Worm (Caenorhabditis elegans) whole organism, early embryonic: ENCODE data around the gene lipl-7.

Source experiments
- ama-1 ChIP-seq: fragments of 150-350 bp; optimal IDR thresholded peaks from 2 replicates; lab custom pipeline; 2014
- ceh-13 ChIP-seq: fragments of 200-800 bp; sonication (Bioruptor generic); optimal IDR thresholded peaks from 2 replicates; lab custom pipeline; 2018; ENCODE audit warnings: mild to moderate bottlenecking, missing genetic modification characterization, missing compliant biosample characterization
- flt-1 ChIP-seq: fragments of 200-800 bp; sonication (Bioruptor generic); IDR thresholded peaks from 2 replicates; pipeline ENCODE4 v1.3.6; 2022; ENCODE audit warnings: missing genetic modification characterization, missing compliant biosample characterization
- hmg-4 ChIP-seq: fragments of 200-800 bp; sonication (Bioruptor generic); optimal IDR thresholded peaks from 2 replicates; lab custom pipeline; 2018; ENCODE audit warnings: mild to moderate bottlenecking, missing genetic modification characterization, missing compliant biosample characterization
- pes-1 ChIP-seq: fragments of 200-800 bp; sonication (Bioruptor generic); IDR thresholded peaks from 2 replicates; pipeline ENCODE4 v1.3.6; 2022; ENCODE audit warnings: missing genetic modification reagents, missing genetic modification characterization, missing compliant biosample characterization
- sea-1 ChIP-seq: fragments of 200-800 bp; sonication (Bioruptor generic); conservative IDR thresholded peaks from 2 replicates; pipeline ENCODE4 v1.3.6; 2022; ENCODE audit warnings: missing genetic modification characterization, missing compliant biosample characterization
- tbx-11 ChIP-seq: fragments of 200-800 bp; sonication (Bioruptor generic); IDR thresholded peaks from 2 replicates; pipeline ENCODE4 v1.3.6; 2022; ENCODE audit warnings: missing genetic modification characterization, missing compliant biosample characterization
- tbx-37 ChIP-seq: fragments of 200-800 bp; sonication (Bioruptor generic); conservative IDR thresholded peaks from 2 replicates; pipeline ENCODE4 v1.3.6; 2022; ENCODE audit warnings: missing genetic modification reagents, missing genetic modification characterization, missing compliant biosample characterization
- tra-4 ChIP-seq: sonication (generic microtip); optimal IDR thresholded peaks from 2 replicates; lab custom pipeline; 2017; ENCODE audit warnings: missing genetic modification characterization, missing compliant biosample characterization

DNA sequence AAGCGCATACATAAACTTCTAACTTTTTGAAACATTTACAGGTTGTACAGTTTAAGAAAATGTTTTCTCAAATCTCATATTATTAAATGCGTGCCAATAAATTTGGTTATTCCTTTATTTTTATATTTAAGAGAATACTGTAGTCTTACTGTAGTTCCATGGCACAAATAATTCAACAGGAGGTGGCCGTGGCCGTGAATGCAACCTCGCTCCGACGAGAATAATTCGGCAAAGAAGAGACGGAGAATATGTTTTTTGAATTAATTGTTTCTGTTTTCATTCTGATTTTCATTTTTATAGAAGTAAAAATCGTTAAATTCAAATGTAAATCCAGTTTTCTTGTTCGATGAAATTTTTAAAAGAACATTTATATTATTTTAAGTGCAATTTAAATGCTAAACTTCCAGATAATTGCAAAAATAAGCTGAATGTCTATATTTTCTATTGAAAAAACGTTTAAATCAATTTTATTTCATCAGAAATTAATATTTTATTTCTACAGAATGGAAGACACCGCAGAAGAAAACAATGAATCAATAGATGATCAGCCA is 44.2 kb downstream of the lipl-7 start, which contains the start of gene gon-4:
- TF ChIP-seq ama-1 (lab: Kevin White, UChicago) (no peak), pes-1 (GFP tag; lab: Robert Waterston, UW) (no peak), tbx-37 (no peak), ceh-13 (GFP tag; lab: Kevin White, UChicago) (no peak), flt-1 (no peak), tbx-11 (GFP tag; lab: Robert Waterston, UW) (no peak), tra-4 (tag; lab: Kevin White, UChicago) (no peak), sea-1 (GFP tag; lab: Robert Waterston, UW) (no peak), hmg-4 (no peak)
